Fruit fly (Drosophila melanogaster): ENCODE data around the gene Remo.
A peak's percentile ranks its signal among the peaks of the same experiment; 100 is the strongest.

Gene Remo

DNA sequence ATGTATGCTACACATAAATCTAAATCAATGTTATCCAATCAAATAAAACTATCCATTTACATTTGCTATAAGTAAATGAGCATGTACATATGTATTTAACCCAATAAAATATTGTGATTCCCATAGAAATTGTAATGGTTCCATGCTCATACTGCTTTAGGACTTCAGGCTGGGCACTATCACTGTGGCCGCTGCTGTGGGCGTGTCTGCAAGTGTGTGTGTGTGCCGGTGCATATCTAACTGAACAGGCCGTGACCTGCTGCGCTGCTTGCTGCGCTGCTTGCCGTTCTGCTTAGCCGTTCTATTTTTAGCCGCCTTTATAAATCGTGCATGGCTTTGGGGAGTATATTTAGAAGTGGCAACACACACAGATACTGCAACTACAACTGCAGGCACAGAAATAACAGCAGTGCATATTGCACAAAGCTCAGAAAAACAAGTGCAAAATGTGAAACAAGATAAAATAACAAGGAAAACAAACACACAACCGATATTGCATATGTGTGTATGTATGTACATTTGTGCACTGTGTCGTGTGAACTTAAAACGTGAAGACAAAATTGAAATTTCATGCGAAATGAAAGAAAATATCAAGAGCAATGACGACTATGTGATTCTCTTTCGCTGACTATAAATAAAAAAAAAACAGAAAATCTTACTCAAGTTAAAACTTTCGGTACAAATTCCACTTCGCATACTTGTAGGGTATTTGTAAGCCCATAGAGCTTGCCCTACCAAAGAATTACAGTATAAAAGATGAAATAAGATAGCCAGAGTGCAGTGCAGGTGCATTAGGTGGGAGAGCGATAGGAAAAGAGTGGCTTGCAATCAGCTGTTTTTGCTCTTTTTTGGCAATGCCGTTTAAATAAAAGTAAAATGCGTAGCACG lies 10.0 kb upstream of the Remo start (continued):
- TF ChIP-seq CG30020 (tag; optimal IDR thresholded peaks at IDR 0.05) = no peak
- no peak for TF ChIP-seq gce (GFP tag; IDR thresholded peaks at IDR 0.05)
- no peak for TF ChIP-seq H15 (GFP tag; IDR thresholded peaks at IDR 0.05)
- TF ChIP-seq CG11723 (GFP tag; optimal IDR thresholded peaks at IDR 0.05) = no peak
- TF ChIP-seq NfI (GFP tag; optimal IDR thresholded peaks at IDR 0.05) = peak; percentile 26
- TF ChIP-seq CG8944 (GFP tag; optimal IDR thresholded peaks at IDR 0.05) = no peak
- peak; percentile 47 for TF ChIP-seq CG2712 (tag; optimal IDR thresholded peaks at IDR 0.05)
- no peak for TF ChIP-seq Deaf1 (tag; optimal IDR thresholded peaks at IDR 0.05)
- no peak for TF ChIP-seq Elba2 (GFP tag; optimal IDR thresholded peaks at IDR 0.05)
- no peak for TF ChIP-seq CG4730 (GFP tag; IDR thresholded peaks at IDR 0.05)
- TF ChIP-seq lola (GFP tag; optimal IDR thresholded peaks at IDR 0.05) = no peak
- TF ChIP-seq Gug (GFP tag; IDR thresholded peaks at IDR 0.05) = 0 out of 4 replicates have a peak, but pooled peaks have one; percentile 38
- no peak for TF ChIP-seq Sin3A (optimal IDR thresholded peaks at IDR 0.05)
- TF ChIP-seq h (optimal IDR thresholded peaks at IDR 0.05) = no peak
- TF ChIP-seq mirr (GFP tag; optimal IDR thresholded peaks at IDR 0.05) = no peak
- TF ChIP-seq CG17328 (GFP tag; IDR thresholded peaks at IDR 0.05) = no peak
- no peak for TF ChIP-seq CG5180 (GFP tag; optimal IDR thresholded peaks at IDR 0.05)
- no peak for TF ChIP-seq kni (GFP tag; optimal IDR thresholded peaks at IDR 0.05)
- TF ChIP-seq fu2 (GFP tag; optimal IDR thresholded peaks at IDR 0.05) = no peak
- no peak for TF ChIP-seq CG2116 (GFP tag; optimal IDR thresholded peaks at IDR 0.05)
- no peak for TF ChIP-seq eyg (GFP tag; optimal IDR thresholded peaks at IDR 0.05)
- no peak for TF ChIP-seq abd-A (tag; optimal IDR thresholded peaks at IDR 0.05)
- TF ChIP-seq unpg (GFP tag; optimal IDR thresholded peaks at IDR 0.05) = peak; percentile 8
- TF ChIP-seq Dek (tag; optimal IDR thresholded peaks at IDR 0.05) = no peak
- TF ChIP-seq Taf1 (GFP tag; IDR thresholded peaks at IDR 0.05) = no peak
- peak; percentile 21 for TF ChIP-seq ems (GFP tag; optimal IDR thresholded peaks at IDR 0.05)
- 0 out of 2 replicates have a peak, but pooled peaks have one; percentile 18 for TF ChIP-seq HLH3B (GFP tag; IDR thresholded peaks at IDR 0.05)
- no peak for TF ChIP-seq Spps (tag; optimal IDR thresholded peaks at IDR 0.05)
- TF ChIP-seq HLH4C (GFP tag; IDR thresholded peaks at IDR 0.05; ENCODE audit: partially characterized antibody) = no peak
- peak; percentile 14 for TF ChIP-seq Ets65A (GFP tag)
- peak in 1 of 2 experiments; percentile 25 for TF ChIP-seq eve (GFP tag; optimal IDR thresholded peaks at IDR 0.05)
- no peak for TF ChIP-seq CG10431 (GFP tag; optimal IDR thresholded peaks at IDR 0.05)
- no peak for TF ChIP-seq CG9215 (GFP tag; IDR thresholded peaks at IDR 0.05)
- TF ChIP-seq CG3995 (GFP tag; optimal IDR thresholded peaks at IDR 0.05) = no peak
- no peak for TF ChIP-seq maf-S (GFP tag; optimal IDR thresholded peaks at IDR 0.05)
- no peak for TF ChIP-seq ATbp (GFP tag; optimal IDR thresholded peaks at IDR 0.05)
- TF ChIP-seq pb (GFP tag; optimal IDR thresholded peaks at IDR 0.05) = no peak
- TF ChIP-seq slou (GFP tag; optimal IDR thresholded peaks at IDR 0.05) = no peak
- peak; percentile 24 for TF ChIP-seq CG1647 (GFP tag; optimal IDR thresholded peaks at IDR 0.05)
- 0 out of 2 replicates have a peak, but pooled peaks have one; percentile 33 for TF ChIP-seq CG14014 (GFP tag; IDR thresholded peaks at IDR 0.05)
- peak; percentile 17 to 30 for TF ChIP-seq dpn (GFP tag; optimal IDR thresholded peaks at IDR 0.05)
- TF ChIP-seq CG15479 (GFP tag; optimal IDR thresholded peaks at IDR 0.05) = peak; percentile 17
- TF ChIP-seq CG4360 (GFP tag; IDR thresholded peaks at IDR 0.05) = no peak
- no peak for TF ChIP-seq dimm (GFP tag; IDR thresholded peaks at IDR 0.05)
- no peak for TF ChIP-seq CG3838 (GFP tag; optimal IDR thresholded peaks at IDR 0.05)
- TF ChIP-seq klu (GFP tag; IDR thresholded peaks at IDR 0.05) = no peak
- TF ChIP-seq YL-1 (GFP tag; optimal IDR thresholded peaks at IDR 0.05) = no peak
- TF ChIP-seq Blimp-1 (GFP tag; optimal IDR thresholded peaks at IDR 0.05) = no peak
- no peak for TF ChIP-seq usp (GFP tag; optimal IDR thresholded peaks at IDR 0.05)
- peak; percentile 49; the same call in 1 of the 3 replicates for TF ChIP-seq CG17361 (GFP tag; IDR thresholded peaks at IDR 0.05)
- TF ChIP-seq Hmx (GFP tag; optimal IDR thresholded peaks at IDR 0.05) = no peak
